Worm (Caenorhabditis elegans) whole organism, early embryonic: ENCODE results near the gene F56C9.3.

Source experiments
- B0310.2 ChIP-seq: sonication (generic microtip); optimal IDR thresholded peaks from 2 replicates; lab custom pipeline; 2016; ENCODE audit warnings: mild to moderate bottlenecking, missing genetic modification characterization, missing compliant biosample characterization
- F13C5.2 ChIP-seq: sonication (generic microtip); optimal IDR thresholded peaks from 2 replicates; lab custom pipeline; 2017; ENCODE audit warnings: mild to moderate bottlenecking, missing genetic modification characterization, inconsistent platforms, missing compliant biosample characterization
- aly-1 ChIP-seq: sonication (generic microtip); optimal IDR thresholded peaks from 2 replicates; lab custom pipeline; 2016; ENCODE audit warnings: missing genetic modification characterization, missing compliant biosample characterization
- ama-1 ChIP-seq: fragments of 150-350 bp; optimal IDR thresholded peaks from 2 replicates; lab custom pipeline; 2014
- ceh-13 ChIP-seq: fragments of 200-800 bp; sonication (Bioruptor generic); optimal IDR thresholded peaks from 2 replicates; lab custom pipeline; 2018; ENCODE audit warnings: mild to moderate bottlenecking, missing genetic modification characterization, missing compliant biosample characterization
- ceh-36 ChIP-seq: sonication (generic microtip); optimal IDR thresholded peaks from 2 replicates; lab custom pipeline; 2016; ENCODE audit warnings: missing genetic modification characterization, inconsistent platforms, missing compliant biosample characterization
- ets-7 ChIP-seq: sonication (generic microtip); optimal IDR thresholded peaks from 2 replicates; lab custom pipeline; 2016; ENCODE audit warnings: missing genotype, missing genetic modification characterization, missing compliant biosample characterization
- flt-1 ChIP-seq: fragments of 200-800 bp; sonication (Bioruptor generic); IDR thresholded peaks from 2 replicates; pipeline ENCODE4 v1.3.6; 2022; ENCODE audit warnings: missing genetic modification characterization, missing compliant biosample characterization
- hmbx-1 ChIP-seq: sonication (generic microtip); optimal IDR thresholded peaks from 2 replicates; lab custom pipeline; 2016; ENCODE audit warnings: mild to moderate bottlenecking, missing genetic modification characterization, missing compliant biosample characterization
- hmg-4 ChIP-seq: fragments of 200-800 bp; sonication (Bioruptor generic); optimal IDR thresholded peaks from 2 replicates; lab custom pipeline; 2018; ENCODE audit warnings: mild to moderate bottlenecking, missing genetic modification characterization, missing compliant biosample characterization
- hnd-1 ChIP-seq: sonication (generic microtip); optimal IDR thresholded peaks from 2 replicates; lab custom pipeline; 2016; ENCODE audit warnings: missing genetic modification characterization, missing compliant biosample characterization
- pes-1 ChIP-seq: fragments of 200-800 bp; sonication (Bioruptor generic); IDR thresholded peaks from 2 replicates; pipeline ENCODE4 v1.3.6; 2022; ENCODE audit warnings: missing genetic modification reagents, missing genetic modification characterization, missing compliant biosample characterization
- scrt-1 ChIP-seq: fragments of 200-800 bp; sonication (Bioruptor generic); IDR thresholded peaks from 2 replicates; pipeline ENCODE4 v1.3.6; 2022; ENCODE audit warnings: missing genetic modification characterization, missing compliant biosample characterization
- sea-1 ChIP-seq: fragments of 200-800 bp; sonication (Bioruptor generic); conservative IDR thresholded peaks from 2 replicates; pipeline ENCODE4 v1.3.6; 2022; ENCODE audit warnings: missing genetic modification characterization, missing compliant biosample characterization
- tbx-11 ChIP-seq: fragments of 200-800 bp; sonication (Bioruptor generic); IDR thresholded peaks from 2 replicates; pipeline ENCODE4 v1.3.6; 2022; ENCODE audit warnings: missing genetic modification characterization, missing compliant biosample characterization
- tbx-37 ChIP-seq: fragments of 200-800 bp; sonication (Bioruptor generic); conservative IDR thresholded peaks from 2 replicates; pipeline ENCODE4 v1.3.6; 2022; ENCODE audit warnings: missing genetic modification reagents, missing genetic modification characterization, missing compliant biosample characterization
- tra-4 ChIP-seq: sonication (generic microtip); optimal IDR thresholded peaks from 2 replicates; lab custom pipeline; 2017; ENCODE audit warnings: missing genetic modification characterization, missing compliant biosample characterization

Gene F56C9.3

ce11 chrIII:7291216-7291615 is 19.9 kb upstream of the F56C9.3 start:
- TF ChIP-seq tra-4 (tag; lab: Kevin White, UChicago) (no peak), hmbx-1 (tag; lab: Kevin White, UChicago) (no peak), ama-1 (lab: Kevin White, UChicago) (no peak), ceh-36 (no peak)

DNA sequence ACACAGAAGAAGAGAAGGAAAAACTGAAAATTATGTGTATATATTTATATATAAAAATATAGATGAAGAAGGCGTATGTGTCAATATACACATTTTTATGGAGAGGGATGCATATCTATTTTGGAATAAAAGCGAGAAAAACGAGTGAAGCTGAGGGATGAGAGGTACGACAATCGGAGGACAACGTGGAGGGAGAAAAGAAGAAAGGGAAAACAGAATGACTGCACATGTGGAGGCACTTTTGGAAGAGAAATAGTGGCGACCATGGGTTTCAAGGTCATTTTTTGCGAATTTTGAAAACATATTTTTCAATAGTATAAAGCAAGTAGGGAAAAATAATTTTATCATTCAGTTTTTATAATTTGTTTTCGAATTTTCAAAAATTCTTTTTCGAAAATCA is 18.5 kb upstream of the F56C9.3 start:
- no peak for TF ChIP-seq B0310.2 (tag; lab: Kevin White, UChicago)
- no peak for TF ChIP-seq ets-7 (tag; lab: Kevin White, UChicago)
- TF ChIP-seq tbx-11 (GFP tag; lab: Robert Waterston, UW), result no peak
- TF ChIP-seq hmbx-1 (tag; lab: Kevin White, UChicago), result no peak
- TF ChIP-seq F13C5.2 (tag; lab: Kevin White, UChicago), result no peak
- TF ChIP-seq pes-1 (GFP tag; lab: Robert Waterston, UW), result no peak
- no peak for TF ChIP-seq flt-1 (GFP tag; lab: Robert Waterston, UW)
- TF ChIP-seq ceh-13 (GFP tag; lab: Kevin White, UChicago), result no peak
- TF ChIP-seq ama-1 (lab: Kevin White, UChicago), result no peak
- no peak for TF ChIP-seq tra-4 (tag; lab: Kevin White, UChicago)
- TF ChIP-seq hnd-1, result no peak
- no peak for TF ChIP-seq tbx-37 (GFP tag; lab: Robert Waterston, UW)
- TF ChIP-seq scrt-1 (GFP tag; lab: Robert Waterston, UW), result no peak
- TF ChIP-seq hmg-4 (GFP tag; lab: Kevin White, UChicago), result no peak
- TF ChIP-seq aly-1, result no peak
- TF ChIP-seq ceh-36, result no peak

ce11 chrIII:7293075-7293684 is 17.9 kb upstream of the F56C9.3 start, which contains the start of gene cwf-19L2:
Gene cwf-19L2, plus strand, starts transcription at chrIII:7293634.
- TF ChIP-seq F13C5.2 (tag; lab: Kevin White, UChicago) (no peak), aly-1 (no peak), ets-7 (tag; lab: Kevin White, UChicago) (no peak), ceh-36 (no peak), ama-1 (lab: Kevin White, UChicago) (no peak), sea-1 (GFP tag; lab: Robert Waterston, UW) (no peak), hmbx-1 (tag; lab: Kevin White, UChicago) (no peak), B0310.2 (tag; lab: Kevin White, UChicago) (no peak), hmg-4 (GFP tag; lab: Kevin White, UChicago) (no peak)

DNA sequence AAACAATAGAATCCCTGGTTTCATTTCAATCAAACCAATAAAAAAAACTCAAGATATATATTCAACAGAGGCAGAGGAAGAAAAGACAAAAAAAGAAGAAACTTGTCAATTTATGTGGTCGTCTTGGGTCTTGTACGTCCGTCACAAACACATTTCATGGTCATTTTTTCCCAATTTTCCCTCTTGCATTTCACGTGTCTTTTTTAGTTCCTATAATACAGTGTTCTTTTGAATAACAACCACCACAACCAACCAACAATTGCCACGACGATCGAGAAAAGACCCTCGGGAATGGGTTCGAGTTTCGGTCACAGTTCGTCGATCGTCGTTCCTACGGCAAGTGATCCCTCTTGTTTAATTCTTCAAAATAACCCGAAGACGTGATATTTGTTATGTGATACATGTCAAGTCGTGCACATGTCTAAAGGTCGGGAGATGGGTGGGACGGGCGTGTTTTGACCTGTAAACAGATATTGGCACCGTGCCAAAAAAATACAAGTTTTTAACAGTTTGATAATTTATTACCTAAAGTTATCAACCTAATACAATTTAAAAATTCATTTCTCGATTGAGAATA is 14.9 kb upstream of the F56C9.3 start:
- TF ChIP-seq hnd-1, result no peak
- no peak for TF ChIP-seq F13C5.2 (tag; lab: Kevin White, UChicago)
- no peak for TF ChIP-seq hmbx-1 (tag; lab: Kevin White, UChicago)
- TF ChIP-seq ceh-36, result no peak
- TF ChIP-seq scrt-1 (GFP tag; lab: Robert Waterston, UW), result no peak
- TF ChIP-seq ceh-13 (GFP tag; lab: Kevin White, UChicago), result no peak
- TF ChIP-seq tbx-11 (GFP tag; lab: Robert Waterston, UW), result no peak
- no peak for TF ChIP-seq aly-1
- TF ChIP-seq B0310.2 (tag; lab: Kevin White, UChicago), result no peak
- TF ChIP-seq flt-1 (GFP tag; lab: Robert Waterston, UW), result no peak

- TF ChIP-seq ama-1 (lab: Kevin White, UChicago) (no peak), F13C5.2 (tag; lab: Kevin White, UChicago) (no peak), aly-1 (no peak), tbx-11 (GFP tag; lab: Robert Waterston, UW) (no peak), tra-4 (tag; lab: Kevin White, UChicago) (no peak), B0310.2 (tag; lab: Kevin White, UChicago) (no peak), hmbx-1 (tag; lab: Kevin White, UChicago) (no peak), ets-7 (tag; lab: Kevin White, UChicago) (no peak), scrt-1 (GFP tag; lab: Robert Waterston, UW) (no peak), tbx-37 (GFP tag; lab: Robert Waterston, UW) (no peak), pes-1 (GFP tag; lab: Robert Waterston, UW) (no peak), hnd-1 (no peak), ceh-36 (no peak), hmg-4 (GFP tag; lab: Kevin White, UChicago) (no peak), sea-1 (GFP tag; lab: Robert Waterston, UW) (no peak), ceh-13 (GFP tag; lab: Kevin White, UChicago) (no peak), flt-1 (GFP tag; lab: Robert Waterston, UW) (no peak)
Observed at ce11 chrIII:7297045-7297680, 13.9 kb upstream of the F56C9.3 start.

- TF ChIP-seq B0310.2 (tag; lab: Kevin White, UChicago) (no peak), pes-1 (GFP tag; lab: Robert Waterston, UW) (no peak), hmbx-1 (tag; lab: Kevin White, UChicago) (no peak), scrt-1 (GFP tag; lab: Robert Waterston, UW) (no peak), ets-7 (tag; lab: Kevin White, UChicago) (no peak), tbx-37 (GFP tag; lab: Robert Waterston, UW) (no peak), ama-1 (lab: Kevin White, UChicago) (no peak), ceh-36 (no peak), sea-1 (GFP tag; lab: Robert Waterston, UW) (no peak), aly-1 (no peak), hmg-4 (GFP tag; lab: Kevin White, UChicago) (no peak), tbx-11 (GFP tag; lab: Robert Waterston, UW) (no peak), F13C5.2 (tag; lab: Kevin White, UChicago) (no peak), flt-1 (GFP tag; lab: Robert Waterston, UW) (no peak), ceh-13 (GFP tag; lab: Kevin White, UChicago) (no peak)
Observed at ce11 chrIII:7298045-7298444, 13.0 kb upstream of the F56C9.3 start.
